Worm (Caenorhabditis elegans) whole organism, late embryonic: ENCODE results near the gene btb-18.

ENCODE experiments used
- C08G9.2 ChIP-seq: sonication (generic microtip); optimal IDR thresholded peaks from 2 replicates; lab custom pipeline; 2016; ENCODE audit warnings: mild to moderate bottlenecking, missing genetic modification characterization, moderate library complexity, missing compliant biosample characterization
- F13H6.1 ChIP-seq: sonication (generic microtip); optimal IDR thresholded peaks from 2 replicates; lab custom pipeline; 2016; ENCODE audit warnings: missing genetic modification characterization, missing compliant biosample characterization
- Y22D7AL.16 ChIP-seq: sonication (generic microtip); optimal IDR thresholded peaks from 2 replicates; lab custom pipeline; 2016; ENCODE audit warnings: missing genetic modification characterization, missing compliant biosample characterization
- ahr-1 ChIP-seq: sonication (generic microtip); optimal IDR thresholded peaks from 2 replicates; lab custom pipeline; 2016; ENCODE audit warnings: missing genetic modification characterization, missing compliant biosample characterization
- ama-1 ChIP-seq: fragments of 150-350 bp; optimal IDR thresholded peaks from 2 replicates; lab custom pipeline; 2014
- ceh-14 ChIP-seq: sonication (generic microtip); optimal IDR thresholded peaks from 2 replicates; lab custom pipeline; 2016; ENCODE audit warnings: missing genotype, missing genetic modification characterization, missing compliant biosample characterization
- ceh-18 ChIP-seq: sonication (generic microtip); optimal IDR thresholded peaks from 2 replicates; lab custom pipeline; 2016; ENCODE audit warnings: missing genetic modification characterization, missing compliant biosample characterization
- ceh-30 ChIP-seq: fragments of 150-350 bp; optimal IDR thresholded peaks from 2 replicates; lab custom pipeline; 2014; ENCODE audit warnings: missing biosample characterization, missing genetic modification characterization
- ceh-34 ChIP-seq: sonication (generic microtip); optimal IDR thresholded peaks from 2 replicates; lab custom pipeline; 2016; ENCODE audit warnings: mild to moderate bottlenecking, missing genetic modification characterization, missing compliant biosample characterization
- ceh-48 ChIP-seq: sonication (generic microtip); optimal IDR thresholded peaks from 2 replicates; lab custom pipeline; 2016; ENCODE audit warnings: missing genetic modification characterization, inconsistent platforms, missing compliant biosample characterization
- dmd-4 ChIP-seq: sonication (generic microtip); optimal IDR thresholded peaks from 2 replicates; lab custom pipeline; 2016; ENCODE audit warnings: borderline replicate concordance, missing genetic modification characterization, missing compliant biosample characterization
- dve-1 ChIP-seq: sonication (generic microtip); optimal IDR thresholded peaks from 2 replicates; lab custom pipeline; 2017; ENCODE audit warnings: antibody characterized with exemption, mild to moderate bottlenecking, missing genetic modification characterization, missing compliant biosample characterization
- elt-4 ChIP-seq: sonication (generic microtip); optimal IDR thresholded peaks from 2 replicates; lab custom pipeline; 2016; ENCODE audit warnings: missing genetic modification characterization, missing compliant biosample characterization
- ets-4 ChIP-seq: sonication (generic microtip); optimal IDR thresholded peaks from 2 replicates; lab custom pipeline; 2016; ENCODE audit warnings: missing genetic modification characterization, missing compliant biosample characterization
- fkh-6 ChIP-seq: sonication (generic microtip); optimal IDR thresholded peaks from 2 replicates; lab custom pipeline; 2016; ENCODE audit warnings: missing genetic modification characterization, missing compliant biosample characterization
- gmeb-2 ChIP-seq: sonication (generic microtip); optimal IDR thresholded peaks from 2 replicates; lab custom pipeline; 2016; ENCODE audit warnings: missing genetic modification characterization, inconsistent platforms, missing compliant biosample characterization
- hlh-13 ChIP-seq: fragments of 200-800 bp; sonication (Bioruptor generic); optimal IDR thresholded peaks from 2 replicates; lab custom pipeline; 2018; ENCODE audit warnings: mild to moderate bottlenecking, missing genetic modification characterization, missing compliant biosample characterization
- hlh-6 ChIP-seq: sonication (generic microtip); optimal IDR thresholded peaks from 2 replicates; lab custom pipeline; 2016; ENCODE audit warnings: missing genotype, missing genetic modification characterization, missing compliant biosample characterization
- lin-11 ChIP-seq: fragments of 200-800 bp; sonication (Bioruptor generic); optimal IDR thresholded peaks from 2 replicates; lab custom pipeline; 2018; ENCODE audit warnings: mild to moderate bottlenecking, missing genetic modification characterization, missing compliant biosample characterization
- nfya-1 ChIP-seq: sonication (generic microtip); optimal IDR thresholded peaks from 2 replicates; lab custom pipeline; 2017; ENCODE audit warnings: missing genetic modification characterization, mild to moderate bottlenecking, missing compliant biosample characterization, antibody characterized with exemption, moderate library complexity
- nhr-232 ChIP-seq: sonication (generic microtip); optimal IDR thresholded peaks from 2 replicates; lab custom pipeline; 2016; ENCODE audit warnings: missing genetic modification characterization, missing compliant biosample characterization
- npax-4 ChIP-seq: sonication (generic microtip); optimal IDR thresholded peaks from 2 replicates; lab custom pipeline; 2016; ENCODE audit warnings: missing genetic modification characterization, missing compliant biosample characterization
- odd-2 ChIP-seq: sonication (generic microtip); optimal IDR thresholded peaks from 2 replicates; lab custom pipeline; 2017; ENCODE audit warnings: antibody characterized with exemption, mild to moderate bottlenecking, missing genetic modification characterization, missing compliant biosample characterization
- pag-3 ChIP-seq: sonication (generic microtip); optimal IDR thresholded peaks from 2 replicates; lab custom pipeline; 2016; ENCODE audit warnings: missing compliant biosample characterization, missing genetic modification characterization, borderline replicate concordance
- pha-2 ChIP-seq: sonication (generic microtip); optimal IDR thresholded peaks from 2 replicates; lab custom pipeline; 2017; ENCODE audit warnings: mild to moderate bottlenecking, missing genetic modification characterization, missing compliant biosample characterization
- pha-4 ChIP-seq: fragments of 150-350 bp; optimal IDR thresholded peaks from 2 replicates; lab custom pipeline; 2018; ENCODE audit warnings: missing biosample characterization, missing genetic modification reagents, missing genetic modification characterization
- ref-2 ChIP-seq: sonication (generic microtip); optimal IDR thresholded peaks from 2 replicates; lab custom pipeline; 2016; ENCODE audit warnings: missing genetic modification characterization, missing compliant biosample characterization
- rnt-1 ChIP-seq: sonication (generic microtip); optimal IDR thresholded peaks from 2 replicates; lab custom pipeline; 2016; ENCODE audit warnings: missing genetic modification characterization, missing compliant biosample characterization
- syd-9 ChIP-seq: sonication (generic microtip); optimal IDR thresholded peaks from 2 replicates; lab custom pipeline; 2016; ENCODE audit warnings: mild to moderate bottlenecking, missing genetic modification characterization, moderate library complexity, missing compliant biosample characterization
- tbx-2 ChIP-seq: sonication (generic microtip); optimal IDR thresholded peaks from 2 replicates; lab custom pipeline; 2016; ENCODE audit warnings: missing genetic modification characterization, missing compliant biosample characterization
- tbx-7 ChIP-seq: sonication (generic microtip); optimal IDR thresholded peaks from 2 replicates; lab custom pipeline; 2016; ENCODE audit warnings: missing genotype, missing genetic modification characterization, missing compliant biosample characterization
- unc-42 ChIP-seq: sonication (generic microtip); optimal IDR thresholded peaks from 2 replicates; lab custom pipeline; 2016; ENCODE audit warnings: missing genotype, missing genetic modification characterization, missing compliant biosample characterization
- unc-86 ChIP-seq: sonication (generic microtip); optimal IDR thresholded peaks from 2 replicates; lab custom pipeline; 2016; ENCODE audit warnings: missing genetic modification characterization, missing compliant biosample characterization
- zip-5 ChIP-seq: sonication (generic microtip); optimal IDR thresholded peaks from 2 replicates; lab custom pipeline; 2016; ENCODE audit warnings: missing genetic modification characterization, missing compliant biosample characterization
- ztf-16 ChIP-seq: sonication (generic microtip); optimal IDR thresholded peaks from 2 replicates; lab custom pipeline; 2017; ENCODE audit warnings: missing genetic modification characterization, missing compliant biosample characterization

Gene btb-18

ce11 chrII:3274923-3275322 lies 23.1 kb upstream of the btb-18 start, which contains the start of gene F02E11.3:
F02E11.3 (minus strand) TSS chrII:3275023.
- TF ChIP-seq F13H6.1 (tag; lab: Kevin White, UChicago) (no peak), ref-2 (no peak), ceh-48 (no peak), syd-9 (tag; lab: Kevin White, UChicago) (no peak)

DNA sequence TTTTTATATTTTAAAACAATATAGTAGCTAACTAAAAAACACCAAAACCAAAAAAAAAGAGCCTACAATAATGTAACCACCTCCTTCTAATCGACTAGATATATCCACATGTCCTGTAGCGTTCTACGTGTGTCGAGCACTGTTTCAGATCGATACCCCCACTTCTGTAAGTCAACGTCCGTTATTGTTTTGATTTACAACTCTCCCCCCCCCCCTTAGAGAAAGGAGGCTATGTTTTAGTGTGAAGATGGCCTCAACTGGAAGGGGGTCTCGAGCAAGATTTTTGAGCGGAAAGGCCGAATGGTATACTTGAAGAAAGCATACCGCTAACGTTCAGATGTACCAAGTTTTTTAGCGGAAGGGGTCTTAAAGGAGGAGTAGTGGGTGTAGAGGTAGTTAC lies 20.3 kb upstream of the btb-18 start, which contains the start of gene F02E11.4:
F02E11.4 (minus strand) TSS at position 101 of the 400 bp plus-strand sequence.
- no peak for TF ChIP-seq pha-2
- no peak for TF ChIP-seq odd-2 (tag; lab: Kevin White, UChicago)
- no peak for TF ChIP-seq tbx-2 (tag; lab: Kevin White, UChicago)
- TF ChIP-seq fkh-6 (tag; lab: Kevin White, UChicago), result no peak
- no peak for TF ChIP-seq ceh-18 (tag; lab: Kevin White, UChicago)
- TF ChIP-seq Y22D7AL.16 (tag; lab: Kevin White, UChicago), result no peak
- no peak for TF ChIP-seq unc-42 (tag; lab: Kevin White, UChicago)
- no peak for TF ChIP-seq zip-5 (tag; lab: Kevin White, UChicago)
- TF ChIP-seq ahr-1 (tag; lab: Kevin White, UChicago), result no peak
- no peak for TF ChIP-seq F13H6.1 (tag; lab: Kevin White, UChicago)
- no peak for TF ChIP-seq dmd-4 (tag; lab: Kevin White, UChicago)
- TF ChIP-seq ceh-34 (tag; lab: Kevin White, UChicago), result no peak
- TF ChIP-seq ceh-48, result no peak
- no peak for TF ChIP-seq ztf-16 (tag; lab: Kevin White, UChicago)

DNA sequence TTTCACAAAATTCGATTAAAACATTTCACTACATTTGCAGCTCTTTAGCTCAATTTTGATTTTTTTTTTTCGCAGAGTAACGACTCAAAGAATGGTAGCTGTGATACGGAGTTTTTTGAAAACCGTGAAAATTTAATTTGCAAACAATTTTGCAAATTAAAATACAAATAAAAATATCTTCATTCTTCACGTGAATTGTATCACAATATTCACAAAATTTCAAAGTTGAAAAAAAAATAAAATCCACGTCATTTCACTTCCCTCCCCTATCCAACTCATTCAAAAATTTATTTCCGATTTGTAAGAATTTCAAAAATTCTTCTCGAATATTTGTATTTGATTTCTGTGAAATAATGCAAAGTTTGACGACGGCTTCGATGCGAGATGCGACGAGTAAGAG lies 19.4 kb upstream of the btb-18 start, which contains the start of gene wht-4:
wht-4 (plus strand) TSS at position 301 of the 400 bp plus-strand sequence.
- TF ChIP-seq fkh-6 (tag; lab: Kevin White, UChicago) (no peak), ets-4 (tag; lab: Kevin White, UChicago) (no peak), ceh-18 (tag; lab: Kevin White, UChicago) (no peak), rnt-1 (tag; lab: Kevin White, UChicago) (no peak), gmeb-2 (tag; lab: Kevin White, UChicago) (no peak), Y22D7AL.16 (tag; lab: Kevin White, UChicago) (no peak), syd-9 (tag; lab: Kevin White, UChicago) (no peak), hlh-13 (GFP tag; lab: Kevin White, UChicago) (no peak), hlh-6 (tag; lab: Kevin White, UChicago) (no peak), nhr-232 (tag; lab: Kevin White, UChicago) (no peak), ahr-1 (tag; lab: Kevin White, UChicago) (no peak), zip-5 (tag; lab: Kevin White, UChicago) (no peak), C08G9.2 (tag; lab: Kevin White, UChicago) (no peak), dmd-4 (tag; lab: Kevin White, UChicago) (no peak)

DNA sequence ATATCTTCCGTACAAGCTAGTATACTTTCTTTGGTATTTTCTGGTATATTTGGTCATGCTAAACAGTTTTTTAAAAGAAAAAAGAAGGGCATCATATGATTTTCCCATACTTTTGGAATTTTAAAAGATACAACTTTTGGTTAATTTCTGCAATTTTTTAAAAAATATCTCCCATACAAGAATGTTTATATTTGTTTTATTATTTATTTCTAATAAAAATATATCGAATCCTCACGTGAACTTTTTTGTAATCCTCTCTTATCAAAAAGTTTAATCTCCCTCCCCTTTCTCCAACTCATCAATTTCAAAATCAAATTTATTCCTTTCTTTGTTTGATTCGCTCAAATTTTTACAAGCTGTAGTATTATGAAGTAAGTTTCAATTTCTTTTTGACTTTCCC lies 15.7 kb upstream of the btb-18 start, which contains the start of gene nep-13:
nep-13 (plus strand) TSS at position 301 of the 400 bp plus-strand sequence.
- TF ChIP-seq npax-4 (tag; lab: Kevin White, UChicago) (no peak), tbx-7 (tag; lab: Kevin White, UChicago) (no peak), pag-3 (tag; lab: Kevin White, UChicago) (no peak), gmeb-2 (tag; lab: Kevin White, UChicago) (no peak), lin-11 (tag; lab: Kevin White, UChicago) (no peak), ztf-16 (tag; lab: Kevin White, UChicago) (no peak)

DNA sequence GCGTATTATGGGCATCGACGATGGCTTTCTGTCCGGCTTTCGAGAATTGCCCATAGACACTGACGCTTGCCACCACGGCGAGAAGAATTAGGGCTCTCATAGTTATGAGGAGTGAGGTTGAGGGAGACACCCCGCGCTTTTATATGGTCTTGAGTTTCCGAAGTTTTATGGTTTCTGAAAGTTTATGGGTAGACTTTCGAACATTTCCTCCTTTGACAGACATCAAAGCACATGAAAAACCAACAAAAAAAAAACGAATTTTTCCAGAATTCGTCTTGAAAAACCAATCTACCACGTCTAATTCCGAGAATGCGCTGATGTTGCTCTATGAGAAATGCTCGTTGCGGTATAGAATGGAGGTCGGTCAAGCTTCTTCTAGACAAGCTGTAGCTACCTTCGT lies 13.5 kb upstream of the btb-18 start, which contains the start of gene scl-15:
scl-15 (minus strand) TSS at position 101 of the 400 bp plus-strand sequence.
- TF ChIP-seq hlh-6 (tag; lab: Kevin White, UChicago) (no peak), dve-1 (tag; lab: Kevin White, UChicago) (no peak), nfya-1 (no peak), ceh-48 (no peak), dmd-4 (tag; lab: Kevin White, UChicago) (no peak), ama-1 (lab: Kevin White, UChicago) (no peak), unc-86 (tag; lab: Kevin White, UChicago) (no peak), ceh-14 (no peak), elt-4 (tag; lab: Kevin White, UChicago) (no peak), pha-4 (tag; lab: Kevin White, UChicago) (no peak), ceh-30 (tag; lab: Kevin White, UChicago) (no peak)
